Worm (Caenorhabditis elegans) whole organism, L2 larva: ENCODE measurements around the gene F47C12.7.

Experiments used
- C34F6.9 ChIP-seq: fragments of 150-350 bp; optimal IDR thresholded peaks from 2 replicates; lab custom pipeline; 2014; ENCODE audit warnings: missing biosample characterization, missing genetic modification characterization
- Y55F3AM.14 ChIP-seq: fragments of 200-800 bp; sonication (Bioruptor generic); optimal IDR thresholded peaks from 2 replicates; lab custom pipeline; 2018; ENCODE audit warnings: mild to moderate bottlenecking, missing genetic modification characterization, missing compliant biosample characterization
- ZK546.5 ChIP-seq: sonication (generic microtip); optimal IDR thresholded peaks from 2 replicates; lab custom pipeline; 2017; ENCODE audit warnings: missing biosample characterization, missing genetic modification characterization
- alr-1 ChIP-seq: fragments of 150-350 bp; optimal IDR thresholded peaks from 2 replicates; lab custom pipeline; 2014; ENCODE audit warnings: missing biosample characterization, missing genetic modification characterization
- aly-2 ChIP-seq: fragments of 150-350 bp; optimal IDR thresholded peaks from 2 replicates; lab custom pipeline; 2014; ENCODE audit warnings: missing biosample characterization, missing genetic modification characterization
- ama-1 ChIP-seq: fragments of 150-350 bp; optimal IDR thresholded peaks from 2 replicates; lab custom pipeline; 2018; ENCODE audit warnings: inconsistent platforms
- ceh-16 ChIP-seq: fragments of 150-350 bp; optimal IDR thresholded peaks from 2 replicates; lab custom pipeline; 2014; ENCODE audit warnings: missing biosample characterization, missing genetic modification characterization
- ceh-82 ChIP-seq: fragments of 150-350 bp; optimal IDR thresholded peaks from 2 replicates; lab custom pipeline; 2014; ENCODE audit warnings: missing biosample characterization, missing genetic modification characterization
- dmd-4 ChIP-seq: sonication (generic microtip); optimal IDR thresholded peaks from 2 replicates; lab custom pipeline; 2017; ENCODE audit warnings: missing biosample characterization, missing genetic modification characterization
- egl-27 ChIP-seq: sonication (generic microtip); optimal IDR thresholded peaks from 3 replicates; lab custom pipeline; 2017; ENCODE audit warnings: missing biosample characterization, missing genetic modification reagents, missing genetic modification characterization
- elt-1 ChIP-seq: fragments of 150-350 bp; optimal IDR thresholded peaks from 2 replicates; lab custom pipeline; 2014; ENCODE audit warnings: missing biosample characterization, missing genetic modification characterization
- elt-3 ChIP-seq: sonication (generic microtip); optimal IDR thresholded peaks from 2 replicates; lab custom pipeline; 2017; ENCODE audit warnings: missing biosample characterization, missing genetic modification characterization
- fos-1 ChIP-seq: fragments of 150-350 bp; optimal IDR thresholded peaks from 2 replicates; lab custom pipeline; 2014; ENCODE audit warnings: missing biosample characterization, missing genetic modification characterization
- gmeb-1 ChIP-seq: fragments of 150-350 bp; optimal IDR thresholded peaks from 2 replicates; lab custom pipeline; 2014; ENCODE audit warnings: missing biosample characterization, missing genetic modification characterization
- lin-11 ChIP-seq: fragments of 150-350 bp; sonication (generic microtip); optimal IDR thresholded peaks from 2 replicates; lab custom pipeline; 2014; ENCODE audit warnings: missing biosample characterization, missing genetic modification characterization, inconsistent platforms, mixed read lengths
- lin-39 ChIP-seq: fragments of 150-350 bp; optimal IDR thresholded peaks from 2 replicates; lab custom pipeline; 2014; ENCODE audit warnings: missing biosample characterization, missing genetic modification reagents, missing genetic modification characterization
- mab-5 ChIP-seq: fragments of 150-350 bp; optimal IDR thresholded peaks from 2 replicates; lab custom pipeline; 2014; ENCODE audit warnings: missing biosample characterization, missing genetic modification characterization
- mbf-1 ChIP-seq: sonication (generic microtip); optimal IDR thresholded peaks from 2 replicates; lab custom pipeline; 2017; ENCODE audit warnings: missing biosample characterization, missing genetic modification characterization
- mdl-1 ChIP-seq, 2 experiments: fragments of 150-350 bp in 1 of 2; sonication (generic microtip) in 1 of 2; optimal IDR thresholded peaks; 2 replicates each; lab custom pipeline; 2017; ENCODE audit warnings: missing biosample characterization in 2 of 2, missing genetic modification characterization in 2 of 2
- nhr-10 ChIP-seq: sonication (generic microtip); optimal IDR thresholded peaks from 2 replicates; lab custom pipeline; 2017; ENCODE audit warnings: missing biosample characterization, missing genetic modification characterization
- nhr-11 ChIP-seq: fragments of 150-350 bp; optimal IDR thresholded peaks from 2 replicates; lab custom pipeline; 2014; ENCODE audit warnings: missing biosample characterization, missing genetic modification characterization
- nhr-23 ChIP-seq: fragments of 150-350 bp; optimal IDR thresholded peaks from 2 replicates; lab custom pipeline; 2014; ENCODE audit warnings: missing biosample characterization, missing genetic modification reagents, missing genetic modification characterization
- nhr-237 ChIP-seq: fragments of 150-350 bp; optimal IDR thresholded peaks from 2 replicates; lab custom pipeline; 2014; ENCODE audit warnings: missing biosample characterization, missing genetic modification characterization
- nhr-25 ChIP-seq: fragments of 150-350 bp; sonication (generic microtip); optimal IDR thresholded peaks from 3 replicates; lab custom pipeline; 2014; ENCODE audit warnings: missing biosample characterization, missing genetic modification characterization
- nhr-77 ChIP-seq: fragments of 150-350 bp; optimal IDR thresholded peaks from 2 replicates; lab custom pipeline; 2014; ENCODE audit warnings: missing biosample characterization, missing genetic modification characterization
- peb-1 ChIP-seq: fragments of 150-350 bp; optimal IDR thresholded peaks from 2 replicates; lab custom pipeline; 2014; ENCODE audit warnings: missing biosample characterization, missing genetic modification characterization
- sem-4 ChIP-seq: fragments of 150-350 bp; optimal IDR thresholded peaks from 2 replicates; lab custom pipeline; 2014; ENCODE audit warnings: missing biosample characterization, missing genetic modification reagents, missing genetic modification characterization
- skn-1 ChIP-seq: sonication (generic microtip); optimal IDR thresholded peaks from 2 replicates; lab custom pipeline; 2017; ENCODE audit warnings: missing biosample characterization, missing genetic modification characterization
- sma-3 ChIP-seq: sonication (generic microtip); optimal IDR thresholded peaks from 2 replicates; lab custom pipeline; 2016; ENCODE audit warnings: missing genetic modification reagents, missing genetic modification characterization, missing compliant biosample characterization
- sma-9 ChIP-seq, 2 experiments: fragments of 150-350 bp in 1 of 2; sonication (generic microtip) in 1 of 2; optimal IDR thresholded peaks; 2 replicates each; lab custom pipeline; 2014 to 2016; ENCODE audit warnings: missing genetic modification characterization in 2 of 2, mild to moderate bottlenecking in 1 of 2, missing biosample characterization in 1 of 2, missing compliant biosample characterization in 1 of 2, missing genetic modification reagents in 1 of 2, moderate library complexity in 1 of 2
- unc-39 ChIP-seq: fragments of 150-350 bp; optimal IDR thresholded peaks from 2 replicates; lab custom pipeline; 2014; ENCODE audit warnings: missing biosample characterization, missing genetic modification characterization
- unc-55 ChIP-seq: fragments of 150-350 bp; sonication (generic microtip); optimal IDR thresholded peaks from 3 replicates; lab custom pipeline; 2014; ENCODE audit warnings: missing biosample characterization, missing genetic modification reagents, missing genetic modification characterization
- unc-62 ChIP-seq: fragments of 150-350 bp; optimal IDR thresholded peaks from 2 replicates; lab custom pipeline; 2014; ENCODE audit warnings: missing biosample characterization, missing genetic modification reagents, missing genetic modification characterization
- ztf-1 ChIP-seq: fragments of 200-800 bp; sonication (Bioruptor generic); conservative IDR thresholded peaks from 2 replicates; pipeline ENCODE4 v1.3.6; 2022; ENCODE audit warnings: missing genetic modification characterization, missing compliant biosample characterization

F47C12.7 gene

DNA sequence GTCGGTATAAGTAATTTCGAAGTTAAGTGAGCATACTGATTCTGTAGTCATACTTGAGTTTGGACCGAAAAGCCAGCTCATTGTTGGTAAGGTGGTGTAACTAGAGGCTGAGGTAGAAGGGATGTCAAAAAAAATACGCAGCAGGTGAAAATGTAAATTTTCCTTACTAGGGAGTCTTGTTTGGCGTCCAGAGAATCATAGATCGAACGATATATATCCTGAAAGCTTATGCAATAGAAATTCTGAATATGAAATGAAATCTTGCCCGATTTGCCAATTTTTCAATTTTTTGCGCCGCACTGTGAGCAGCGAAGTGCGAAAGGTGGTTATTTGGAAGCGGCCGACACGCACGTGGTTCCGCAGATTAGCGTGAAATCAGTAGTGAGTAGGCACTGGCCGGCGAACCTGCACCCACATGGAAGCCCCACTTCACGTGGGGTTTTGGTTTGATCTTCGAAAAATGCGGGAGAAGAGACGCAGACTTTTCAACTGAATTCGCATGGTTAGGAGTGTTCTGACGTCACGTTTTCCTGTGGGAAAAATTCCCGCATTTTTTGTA is 17.2 kb downstream of the F47C12.7 start, which contains the start of gene srh-220:
TSS of gene srh-220 (minus strand) at position 51 of the 559 bp plus-strand sequence.
- TF ChIP-seq peb-1 (tag; lab: Kevin White, UChicago) (no peak), egl-27 (no peak), nhr-237 (tag; lab: Kevin White, UChicago) (no peak), nhr-25 (tag; lab: Kevin White, UChicago) (no peak), nhr-23 (tag; lab: Kevin White, UChicago) (no peak), unc-39 (tag; lab: Kevin White, UChicago) (no peak), ceh-82 (tag; lab: Kevin White, UChicago) (no peak), mdl-1 (tag; optimal IDR thresholded peaks at IDR 0.05; lab: Kevin White, UChicago) (no peak), alr-1 (no peak), gmeb-1 (tag; lab: Kevin White, UChicago) (no peak), Y55F3AM.14 (no peak), sem-4 (tag; lab: Kevin White, UChicago) (no peak), unc-55 (GFP tag; lab: Kevin White, UChicago) (no peak), unc-62 (no peak), elt-1 (tag; lab: Kevin White, UChicago) (no peak), lin-39 (tag; lab: Kevin White, UChicago) (no peak), mab-5 (tag; lab: Kevin White, UChicago) (no peak), lin-11 (no peak), sma-3 (GFP tag; lab: Kevin White, UChicago) (no peak), nhr-11 (no peak)

DNA sequence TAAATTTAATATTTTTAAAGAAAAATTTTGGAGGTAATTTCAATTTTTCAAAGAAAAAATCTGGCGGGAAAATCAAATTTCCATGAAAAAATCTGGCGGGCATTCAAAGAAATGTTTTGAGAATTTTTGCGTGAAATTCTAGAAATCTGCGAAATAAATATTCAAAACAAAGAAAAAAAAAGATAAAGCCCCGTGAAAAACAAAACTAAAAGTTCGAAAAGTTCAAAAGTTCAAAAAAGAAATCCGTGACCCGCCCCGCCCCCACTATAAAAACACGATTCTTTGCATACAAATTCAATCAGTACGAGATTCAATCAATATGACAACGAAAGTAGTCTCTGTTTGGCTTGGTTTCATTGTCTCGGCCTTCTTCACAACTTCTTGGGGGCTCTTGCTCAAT is 22.2 kb downstream of the F47C12.7 start, which contains the start of gene clec-79:
TSS of gene clec-79 (plus strand) at position 301 of the 400 bp plus-strand sequence.
- TF ChIP-seq dmd-4 (tag; lab: Kevin White, UChicago): no peak
- TF ChIP-seq ceh-16: no peak
- no peak for TF ChIP-seq sma-3 (GFP tag; lab: Kevin White, UChicago)
- no peak for TF ChIP-seq egl-27

DNA sequence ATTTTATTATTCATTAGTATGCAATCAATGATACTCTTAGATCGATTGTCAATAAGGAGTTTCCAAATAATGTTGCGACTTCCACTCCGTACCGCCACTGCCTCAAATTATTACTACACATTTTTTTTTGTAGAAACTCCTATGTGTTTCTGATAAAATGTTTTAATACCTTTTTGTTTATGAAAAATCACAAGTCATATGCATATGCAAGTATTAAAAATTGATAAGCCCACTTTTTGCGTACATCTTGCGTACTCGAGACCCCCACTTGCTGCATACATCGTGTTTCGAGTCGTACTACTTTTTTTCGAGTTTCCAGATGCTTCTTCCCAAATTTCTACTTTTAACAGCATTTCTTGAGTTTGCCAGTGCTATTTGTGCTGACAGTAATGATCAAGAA is 30.3 kb downstream of the F47C12.7 start, which contains the start of gene clec-76:
TSS of gene clec-76 (plus strand) at position 234 of the 400 bp plus-strand sequence.
- TF ChIP-seq aly-2: no peak
- TF ChIP-seq nhr-77: no peak
- TF ChIP-seq ZK546.5 (tag; lab: Kevin White, UChicago): no peak
- no peak for TF ChIP-seq ceh-82 (tag; lab: Kevin White, UChicago)
- no peak for TF ChIP-seq elt-3 (tag; lab: Kevin White, UChicago)
- peak; percentile 41 for TF ChIP-seq fos-1 (tag; lab: Kevin White, UChicago)
- TF ChIP-seq sma-9 (GFP tag; optimal IDR thresholded peaks at IDR 0.05; lab: Kevin White, UChicago): peak; percentile 52
- TF ChIP-seq sma-9 (tag; optimal IDR thresholded peaks at IDR 0.05; lab: Kevin White, UChicago): no peak
- TF ChIP-seq, all 48 proteins: peak for 2

DNA sequence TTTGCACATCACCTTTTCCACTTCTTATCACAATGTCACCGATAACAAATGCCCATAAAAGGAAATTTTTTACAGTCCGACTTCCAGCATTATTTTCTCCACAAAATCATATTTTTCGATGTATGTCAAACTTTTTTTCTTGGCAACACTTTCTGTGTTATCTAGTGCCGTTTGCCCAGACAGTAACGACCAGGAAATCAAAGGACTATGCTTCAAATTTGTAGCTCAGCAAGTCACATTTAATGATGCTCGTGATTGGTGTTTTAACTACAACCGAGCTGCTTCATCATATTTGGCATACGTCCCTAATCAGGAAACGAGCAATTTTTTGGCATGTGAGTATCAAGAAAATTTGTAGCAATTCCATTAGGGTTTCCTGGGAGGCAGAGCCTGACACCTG is 31.8 kb downstream of the F47C12.7 start:
- TF ChIP-seq alr-1: no peak
- TF ChIP-seq nhr-11: no peak
- no peak for TF ChIP-seq ztf-1 (GFP tag; lab: Robert Waterston, UW)
- TF ChIP-seq C34F6.9 (tag; lab: Kevin White, UChicago): no peak
- TF ChIP-seq peb-1 (tag; lab: Kevin White, UChicago): no peak
- no peak for TF ChIP-seq skn-1 (tag; lab: Kevin White, UChicago)
- TF ChIP-seq nhr-10 (tag; lab: Kevin White, UChicago): no peak
- TF ChIP-seq nhr-23 (tag; lab: Kevin White, UChicago): no peak
- TF ChIP-seq mab-5 (tag; lab: Kevin White, UChicago): no peak
- no peak for TF ChIP-seq nhr-237 (tag; lab: Kevin White, UChicago)
- no peak for TF ChIP-seq gmeb-1 (tag; lab: Kevin White, UChicago)
- TF ChIP-seq unc-55 (GFP tag; lab: Kevin White, UChicago): no peak
- TF ChIP-seq ama-1 (lab: Kevin White, UChicago): no peak
- TF ChIP-seq mbf-1 (tag; lab: Kevin White, UChicago): no peak
- no peak for TF ChIP-seq aly-2
- TF ChIP-seq elt-1 (tag; lab: Kevin White, UChicago): no peak
- no peak for TF ChIP-seq ceh-16
- no peak for TF ChIP-seq sma-9 (GFP tag; optimal IDR thresholded peaks at IDR 0.05; lab: Kevin White, UChicago)
- no peak for TF ChIP-seq sma-9 (tag; optimal IDR thresholded peaks at IDR 0.05; lab: Kevin White, UChicago)
- no peak for TF ChIP-seq Y55F3AM.14
